Worm (Caenorhabditis elegans) whole organism, L4 larva: Measurements from ENCODE around the gene F54H12.2.

Experiments used
- F44E2.7 ChIP-seq: fragments of 200-800 bp; sonication (Bioruptor generic); IDR thresholded peaks from 2 replicates; pipeline ENCODE4 v2.1.2; 2022; ENCODE audit warnings: missing genetic modification characterization, missing compliant biosample characterization
- mdl-1 ChIP-seq, 2 experiments: fragments of 150-350 bp in 1 of 2; sonication (generic microtip) in 1 of 2; optimal IDR thresholded peaks; 2 replicates each; lab custom pipeline; 2014 to 2017; ENCODE audit warnings: missing biosample characterization in 2 of 2, missing genetic modification characterization in 2 of 2
- mep-1 ChIP-seq: fragments of 150-350 bp; sonication (generic microtip); optimal IDR thresholded peaks from 3 replicates; lab custom pipeline; 2014; ENCODE audit warnings: missing biosample characterization, missing genetic modification characterization
- nhr-237 ChIP-seq: sonication (generic microtip); optimal IDR thresholded peaks from 2 replicates; lab custom pipeline; 2017; ENCODE audit warnings: missing biosample characterization, missing genetic modification characterization
- nhr-28 ChIP-seq: fragments of 150-350 bp; optimal IDR thresholded peaks from 2 replicates; lab custom pipeline; 2014; ENCODE audit warnings: missing biosample characterization, missing genetic modification characterization
- nhr-76 ChIP-seq: fragments of 150-350 bp; optimal IDR thresholded peaks from 2 replicates; lab custom pipeline; 2014; ENCODE audit warnings: missing biosample characterization, missing genetic modification characterization
- zip-2 ChIP-seq: fragments of 150-350 bp; optimal IDR thresholded peaks from 2 replicates; lab custom pipeline; 2014; ENCODE audit warnings: missing biosample characterization, missing genetic modification characterization

DNA sequence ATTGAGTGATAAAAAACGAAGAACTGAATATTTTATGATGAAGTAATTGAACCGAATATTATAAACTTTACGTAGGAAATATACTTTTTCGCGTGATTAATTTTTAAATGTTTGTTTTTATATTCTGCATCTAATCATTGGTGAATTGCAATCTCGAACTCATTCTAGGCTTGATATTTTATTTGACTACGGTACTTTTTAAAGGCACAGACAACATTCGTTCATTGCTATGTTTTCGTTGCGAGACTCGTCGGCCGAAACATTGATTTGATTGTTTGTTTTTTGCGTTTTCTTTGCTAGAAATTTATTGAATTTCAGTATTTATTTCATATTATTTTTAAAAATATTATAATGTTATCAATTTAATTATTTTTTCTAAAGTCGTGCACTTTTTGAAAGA, 13.4 kb downstream of the F54H12.2 start, which contains the start of gene C06G4.4:
- TF ChIP-seq F44E2.7 (GFP tag; lab: Robert Waterston, UW): no peak
- TF ChIP-seq nhr-76 (tag; lab: Kevin White, UChicago): no peak
- no peak for TF ChIP-seq nhr-237 (tag; lab: Kevin White, UChicago)
- TF ChIP-seq mdl-1 (tag; optimal IDR thresholded peaks at IDR 0.05; lab: Kevin White, UChicago): no peak
- TF ChIP-seq mep-1 (tag; lab: Kevin White, UChicago): no peak
- no peak for TF ChIP-seq zip-2 (tag; lab: Kevin White, UChicago)
- TF ChIP-seq nhr-28: no peak
